Fruit fly (Drosophila melanogaster) S2 (cell line): ENCODE data around the gene Mf.

Experiments
- CG8478 ChIP-seq: fragments of >200 bp; optimal IDR thresholded peaks from 2 replicates; lab custom pipeline; 2018
- CTCF ChIP-seq, 2 experiments: fragments of >200 bp; optimal IDR thresholded peaks; 2 replicates each; lab custom pipeline; 2018

dm6 chr3R:15138251-15138650, 43.1 kb downstream of the Mf start:
- TF ChIP-seq CG8478 (lab: Kevin White, UChicago) (no peak), CTCF (optimal IDR thresholded peaks at IDR 0.05; lab: Kevin White, UChicago) (no peak)
